Fruit fly (Drosophila melanogaster) whole organism, embryonic: ENCODE results near the gene Rgl.

ENCODE experiments used
- Awh ChIP-seq: fragments of 200-800 bp; sonication (Bioruptor generic); IDR thresholded peaks from 2 replicates; pipeline ENCODE4, ENCODE4 v1.3.6; 2022; ENCODE audit warnings: missing biosample characterization, missing genetic modification characterization
- CG10267 ChIP-seq: fragments of 200-800 bp; sonication (Bioruptor generic); optimal IDR thresholded peaks from 2 replicates; lab custom pipeline; 2018; ENCODE audit warnings: missing biosample characterization, mild to moderate bottlenecking, missing genetic modification characterization, moderate library complexity
- CG10431 ChIP-seq: fragments of 200-800 bp; sonication (Bioruptor generic); optimal IDR thresholded peaks from 3 replicates; lab custom pipeline; 2018; ENCODE audit warnings: missing biosample characterization, mild to moderate bottlenecking, missing genetic modification characterization
- CG12744 ChIP-seq: fragments of 200-800 bp; sonication (Bioruptor generic); optimal IDR thresholded peaks from 2 replicates; lab custom pipeline; 2016; ENCODE audit warnings: missing biosample characterization, missing genetic modification characterization
- CG14710 ChIP-seq: fragments of 200-800 bp; sonication (Bioruptor generic); optimal IDR thresholded peaks from 3 replicates; lab custom pipeline; 2019; ENCODE audit warnings: missing biosample characterization, mild to moderate bottlenecking, missing genetic modification characterization, moderate library complexity
- CG1603 ChIP-seq: fragments of 200-800 bp; sonication (Bioruptor generic); optimal IDR thresholded peaks from 2 replicates; lab custom pipeline; 2019; ENCODE audit warnings: missing biosample characterization, mild to moderate bottlenecking, missing genetic modification characterization, moderate library complexity
- CG16863 ChIP-seq: fragments of 200-800 bp; sonication (Bioruptor generic); optimal IDR thresholded peaks from 3 replicates; lab custom pipeline; 2016; ENCODE audit warnings: missing biosample characterization, missing genetic modification characterization
- CG2202 ChIP-seq: fragments of 200-800 bp; sonication (Bioruptor generic); optimal IDR thresholded peaks from 2 replicates; lab custom pipeline; 2018; ENCODE audit warnings: missing biosample characterization, mild to moderate bottlenecking, missing genetic modification characterization
- CG3065 ChIP-seq: fragments of 200-800 bp; sonication (Bioruptor generic); optimal IDR thresholded peaks from 2 replicates; lab custom pipeline; 2016; ENCODE audit warnings: missing biosample characterization, missing genetic modification characterization
- CG32532 ChIP-seq: fragments of 200-800 bp; sonication (Bioruptor generic); IDR thresholded peaks from 2 replicates; pipeline ENCODE4 v1.3.6; 2022; ENCODE audit warnings: missing biosample characterization, missing genetic modification characterization
- CG3281 ChIP-seq: fragments of 200-800 bp; sonication (Bioruptor generic); optimal IDR thresholded peaks from 3 replicates; lab custom pipeline; 2017; ENCODE audit warnings: missing biosample characterization, mild to moderate bottlenecking, missing genetic modification characterization
- CG3407 ChIP-seq: fragments of 200-800 bp; sonication (Bioruptor generic); optimal IDR thresholded peaks from 2 replicates; lab custom pipeline; 2018; ENCODE audit warnings: missing biosample characterization, mild to moderate bottlenecking, missing genetic modification characterization
- CG34422 ChIP-seq: fragments of 200-800 bp; sonication (Bioruptor generic); IDR thresholded peaks from 3 replicates; pipeline ENCODE4 v1.3.6; 2022; ENCODE audit warnings: missing biosample characterization, missing genetic modification characterization
- CG42726 ChIP-seq: fragments of 200-800 bp; sonication (Bioruptor generic); IDR thresholded peaks from 2 replicates; pipeline ENCODE4 v1.3.6; 2022; ENCODE audit warnings: missing biosample characterization, missing genetic modification characterization; ENCODE audit not compliant: partially characterized antibody
- CG4707 ChIP-seq: fragments of 200-800 bp; sonication (Bioruptor generic); optimal IDR thresholded peaks from 2 replicates; lab custom pipeline; 2018; ENCODE audit warnings: missing biosample characterization, mild to moderate bottlenecking, missing genetic modification characterization, moderate library complexity
- CG4854 ChIP-seq: fragments of 200-800 bp; sonication (Bioruptor generic); optimal IDR thresholded peaks from 2 replicates; lab custom pipeline; 2016; ENCODE audit warnings: missing biosample characterization, missing genetic modification characterization, inconsistent platforms
- CG5953 ChIP-seq: fragments of 200-800 bp; sonication (Bioruptor generic); IDR thresholded peaks from 2 replicates; pipeline ENCODE4 v1.3.6; 2022; ENCODE audit warnings: missing biosample characterization, missing genetic modification characterization
- CG7372 ChIP-seq: fragments of 200-800 bp; sonication (Bioruptor generic); IDR thresholded peaks from 2 replicates; pipeline ENCODE4 v1.3.6; 2022; ENCODE audit warnings: missing biosample characterization, missing genetic modification characterization
- CG8765 ChIP-seq: fragments of 200-800 bp; sonication (Bioruptor generic); IDR thresholded peaks from 2 replicates; pipeline ENCODE4 v1.3.6; 2022; ENCODE audit warnings: missing biosample characterization, missing genetic modification characterization
- CG9797 ChIP-seq: fragments of 200-800 bp; sonication (Bioruptor generic); optimal IDR thresholded peaks from 3 replicates; lab custom pipeline; 2018; ENCODE audit warnings: missing biosample characterization, mild to moderate bottlenecking, missing genetic modification characterization
- Camta ChIP-seq: fragments of 200-800 bp; sonication (Bioruptor generic); optimal IDR thresholded peaks from 2 replicates; lab custom pipeline; 2016; ENCODE audit warnings: missing biosample characterization, missing genetic modification characterization
- CoRest ChIP-seq: fragments of 200-800 bp; sonication (Bioruptor generic); optimal IDR thresholded peaks from 3 replicates; lab custom pipeline; 2018; ENCODE audit warnings: missing biosample characterization, mild to moderate bottlenecking, missing genetic modification characterization, moderate library complexity
- Dip3 ChIP-seq: fragments of 200-800 bp; sonication (Bioruptor generic); optimal IDR thresholded peaks from 3 replicates; lab custom pipeline; 2016; ENCODE audit warnings: missing biosample characterization, missing genetic modification characterization
- E2f1 ChIP-seq: fragments of 200-800 bp; sonication (Bioruptor generic); IDR thresholded peaks from 2 replicates; pipeline ENCODE4 v1.3.6; 2022; ENCODE audit warnings: missing biosample characterization, missing genetic modification characterization
- Ets97D ChIP-seq: fragments of 200-800 bp; sonication (Bioruptor generic); optimal IDR thresholded peaks from 3 replicates; lab custom pipeline; 2016; ENCODE audit warnings: missing biosample characterization, missing genetic modification characterization
- Gsc ChIP-seq: fragments of 200-800 bp; sonication (Bioruptor generic); IDR thresholded peaks from 2 replicates; pipeline ENCODE4 v1.3.6; 2022; ENCODE audit warnings: missing biosample characterization, missing genetic modification characterization
- Hey ChIP-seq: fragments of 200-800 bp; sonication (Bioruptor generic); optimal IDR thresholded peaks from 3 replicates; lab custom pipeline; 2018; ENCODE audit warnings: missing biosample characterization, mild to moderate bottlenecking, missing genetic modification characterization
- Hmr ChIP-seq: fragments of 200-800 bp; sonication (Bioruptor generic); optimal IDR thresholded peaks from 3 replicates; lab custom pipeline; 2017; ENCODE audit warnings: mild to moderate bottlenecking, missing biosample characterization, missing genetic modification reagents, missing genetic modification characterization
- Hr39 ChIP-seq: fragments of >200 bp; optimal IDR thresholded peaks from 2 replicates; lab custom pipeline; 2017
- Hsf ChIP-seq: fragments of 200-800 bp; sonication (Bioruptor generic); optimal IDR thresholded peaks from 3 replicates; lab custom pipeline; 2016; ENCODE audit warnings: missing biosample characterization, missing genetic modification characterization
- Jarid2 ChIP-seq: fragments of 200-800 bp; sonication (Bioruptor generic); optimal IDR thresholded peaks from 3 replicates; lab custom pipeline; 2017; ENCODE audit warnings: mild to moderate bottlenecking, missing biosample characterization, missing genetic modification reagents, missing genetic modification characterization
- Mes4 ChIP-seq: fragments of 200-800 bp; sonication (Bioruptor generic); optimal IDR thresholded peaks from 2 replicates; lab custom pipeline; 2016; ENCODE audit warnings: missing biosample characterization, missing genetic modification characterization
- Mrtf ChIP-seq: fragments of 200-800 bp; sonication (Bioruptor generic); IDR thresholded peaks from 3 replicates; pipeline ENCODE4 v1.3.6; 2022; ENCODE audit warnings: missing biosample characterization, missing genetic modification characterization
- Neu2 ChIP-seq: fragments of 200-800 bp; sonication (Bioruptor generic); optimal IDR thresholded peaks from 3 replicates; lab custom pipeline; 2016; ENCODE audit warnings: missing biosample characterization, missing genetic modification characterization, borderline replicate concordance
- Sin3A ChIP-seq: fragments of >200 bp; optimal IDR thresholded peaks from 2 replicates; lab custom pipeline; 2018
- Ssrp ChIP-seq: fragments of 200-800 bp; sonication (Bioruptor generic); optimal IDR thresholded peaks from 2 replicates; lab custom pipeline; 2018; ENCODE audit warnings: missing biosample characterization, mild to moderate bottlenecking, missing genetic modification characterization, moderate library complexity
- ase ChIP-seq: fragments of 200-800 bp; sonication (Bioruptor generic); IDR thresholded peaks from 3 replicates; pipeline ENCODE4 v1.3.6; 2022; ENCODE audit warnings: missing biosample characterization, missing genetic modification characterization
- bigmax ChIP-seq: fragments of 200-800 bp; sonication (Bioruptor generic); optimal IDR thresholded peaks from 2 replicates; lab custom pipeline; 2018; ENCODE audit warnings: missing biosample characterization, mild to moderate bottlenecking, missing genetic modification characterization
- chinmo ChIP-seq: fragments of 200-800 bp; sonication (Bioruptor generic); IDR thresholded peaks from 4 replicates; pipeline ENCODE4 v1.3.6; 2022; ENCODE audit warnings: missing biosample characterization, missing genetic modification characterization; ENCODE audit not compliant: partially characterized antibody
- h ChIP-seq: fragments of >200 bp; optimal IDR thresholded peaks from 2 replicates; lab custom pipeline; 2017
- inv ChIP-seq: fragments of 200-800 bp; sonication (Bioruptor generic); IDR thresholded peaks from 2 replicates; pipeline ENCODE4 v1.3.6; 2022; ENCODE audit warnings: missing biosample characterization, missing genetic modification characterization; ENCODE audit not compliant: partially characterized antibody
- kni ChIP-seq: fragments of 200-800 bp; sonication (Bioruptor generic); optimal IDR thresholded peaks from 3 replicates; lab custom pipeline; 2017; ENCODE audit warnings: mild to moderate bottlenecking, missing biosample characterization, missing genetic modification reagents, missing genetic modification characterization
- maf-S ChIP-seq: fragments of 200-800 bp; sonication (Bioruptor generic); optimal IDR thresholded peaks from 2 replicates; lab custom pipeline; 2016; ENCODE audit warnings: missing biosample characterization, missing genetic modification characterization
- mirr ChIP-seq: fragments of 200-800 bp; sonication (Bioruptor generic); optimal IDR thresholded peaks from 3 replicates; lab custom pipeline; 2018; ENCODE audit warnings: missing biosample characterization, mild to moderate bottlenecking, missing genetic modification characterization
- onecut ChIP-seq: fragments of 200-800 bp; sonication (Bioruptor generic); IDR thresholded peaks from 2 replicates; pipeline ENCODE4 v1.3.6; 2022; ENCODE audit warnings: missing biosample characterization, missing genetic modification characterization
- peb ChIP-seq: fragments of 200-800 bp; sonication (Bioruptor generic); IDR thresholded peaks from 2 replicates; pipeline ENCODE4 v1.3.6; 2022; ENCODE audit warnings: missing biosample characterization, missing genetic modification characterization
- schlank ChIP-seq: fragments of 200-800 bp; sonication (Bioruptor generic); optimal IDR thresholded peaks from 2 replicates; lab custom pipeline; 2018; ENCODE audit warnings: missing biosample characterization, mild to moderate bottlenecking, missing genetic modification characterization
- sens ChIP-seq: fragments of 200-800 bp; sonication (Bioruptor generic); peaks from one replicate; lab custom pipeline; 2016; ENCODE audit warnings: missing biosample characterization, missing genetic modification characterization
- sisA ChIP-seq: fragments of 200-800 bp; sonication (Bioruptor generic); IDR thresholded peaks from 2 replicates; pipeline ENCODE4 v1.3.6; 2022; ENCODE audit warnings: missing biosample characterization, missing genetic modification characterization
- sqz ChIP-seq: fragments of 200-800 bp; sonication (Bioruptor generic); optimal IDR thresholded peaks from 3 replicates; lab custom pipeline; 2018; ENCODE audit warnings: missing biosample characterization, mild to moderate bottlenecking, missing genetic modification characterization
- z ChIP-seq: fragments of 200-800 bp; sonication (Bioruptor generic); IDR thresholded peaks from 3 replicates; pipeline ENCODE4 v1.3.6; 2022; ENCODE audit warnings: missing biosample characterization, missing genetic modification characterization

Gene Rgl

dm6 chr3L:13922023-13922652 lies 3.0 kb downstream of the Rgl start (continued):
- TF ChIP-seq CG8765 (GFP tag; lab: Robert Waterston, UW) (no peak), CG10267 (peak; percentile 19), Hmr (GFP tag; lab: Kevin White, UChicago) (peak; percentile 53), Awh (GFP tag; lab: Robert Waterston, UW) (peak; percentile 59), onecut (GFP tag; lab: Robert Waterston, UW) (0 out of 2 replicates have a peak, but pooled peaks have one; percentile 28), Neu2 (no peak), z (GFP tag; lab: Robert Waterston, UW) (no peak), CG9797 (GFP tag; lab: Kevin White, UChicago) (no peak), h (lab: Kevin White, UChicago) (no peak), sens (GFP tag; lab: Kevin White, UChicago) (peak; percentile 5), maf-S (GFP tag; lab: Kevin White, UChicago) (peak; percentile 8), chinmo (GFP tag; lab: Robert Waterston, UW) (0 out of 4 replicates have a peak, but pooled peaks have one; percentile 28), sisA (GFP tag; lab: Robert Waterston, UW) (peak; percentile 52; the same call in 1 of the 2 replicates), CG3407 (GFP tag; lab: Kevin White, UChicago) (no peak), CG12744 (peak; percentile 0), CG3281 (GFP tag; lab: Kevin White, UChicago) (peak; percentile 47), sqz (GFP tag; lab: Kevin White, UChicago) (peak; percentile 78), schlank (tag; lab: Kevin White, UChicago) (no peak), bigmax (GFP tag; lab: Kevin White, UChicago) (no peak), CG32532 (GFP tag; lab: Robert Waterston, UW) (peak; percentile 31; the same call in 1 of the 2 replicates), CG3065 (GFP tag; lab: Kevin White, UChicago) (no peak), CG1603 (tag; lab: Kevin White, UChicago) (no peak), Ets97D (GFP tag; lab: Kevin White, UChicago) (peak; percentile 26), E2f1 (no peak), ase (GFP tag; lab: Robert Waterston, UW) (no peak), inv (no peak), Mrtf (peak; percentile 58; the same call in 2 of the 3 replicates), CG10431 (GFP tag; lab: Kevin White, UChicago) (no peak), Hey (no peak), CG34422 (GFP tag; lab: Robert Waterston, UW) (no peak), CG5953 (GFP tag; lab: Robert Waterston, UW) (no peak; the same call in 1 of the 2 replicates), Ssrp (peak; percentile 30), Sin3A (no peak), Mes4 (GFP tag; lab: Kevin White, UChicago) (peak; percentile 11), CG4854 (GFP tag; lab: Kevin White, UChicago) (no peak), Gsc (no peak), Hsf (GFP tag; lab: Kevin White, UChicago) (peak; percentile 17), peb (GFP tag; lab: Robert Waterston, UW) (no peak), kni (peak; percentile 29), CG14710 (tag; lab: Kevin White, UChicago) (peak; percentile 26), CG42726 (GFP tag; lab: Robert Waterston, UW) (no peak), CG16863 (GFP tag; lab: Kevin White, UChicago) (peak; percentile 19), Dip3 (no peak), CG4707 (GFP tag; lab: Kevin White, UChicago) (peak; percentile 94), CoRest (peak; percentile 34), CG7372 (GFP tag; lab: Robert Waterston, UW) (no peak), mirr (no peak), Jarid2 (GFP tag; lab: Kevin White, UChicago) (peak; percentile 68), Camta (GFP tag; lab: Kevin White, UChicago) (peak; percentile 11), CG2202 (tag; lab: Kevin White, UChicago) (no peak), Hr39 (lab: Kevin White, UChicago) (no peak)
